Worm (Caenorhabditis elegans) whole organism, late embryonic: ENCODE data around the gene cpg-9.

Experiments
- C08G9.2 ChIP-seq: sonication (generic microtip); optimal IDR thresholded peaks from 2 replicates; lab custom pipeline; 2016; ENCODE audit warnings: mild to moderate bottlenecking, missing genetic modification characterization, moderate library complexity, missing compliant biosample characterization
- K02D7.2 ChIP-seq: sonication (generic microtip); optimal IDR thresholded peaks from 2 replicates; lab custom pipeline; 2017; ENCODE audit warnings: mild to moderate bottlenecking, missing genetic modification characterization, missing compliant biosample characterization
- ama-1 ChIP-seq: fragments of 150-350 bp; optimal IDR thresholded peaks from 2 replicates; lab custom pipeline; 2014
- ceh-34 ChIP-seq: sonication (generic microtip); optimal IDR thresholded peaks from 2 replicates; lab custom pipeline; 2016; ENCODE audit warnings: mild to moderate bottlenecking, missing genetic modification characterization, missing compliant biosample characterization
- ceh-45 ChIP-seq: fragments of 200-800 bp; sonication (Bioruptor generic); IDR thresholded peaks from 2 replicates; pipeline ENCODE4 v1.3.6; 2022; ENCODE audit warnings: missing genetic modification reagents, missing genetic modification characterization, missing compliant biosample characterization
- dve-1 ChIP-seq: sonication (generic microtip); optimal IDR thresholded peaks from 2 replicates; lab custom pipeline; 2017; ENCODE audit warnings: antibody characterized with exemption, mild to moderate bottlenecking, missing genetic modification characterization, missing compliant biosample characterization
- elt-4 ChIP-seq: sonication (generic microtip); optimal IDR thresholded peaks from 2 replicates; lab custom pipeline; 2016; ENCODE audit warnings: missing genetic modification characterization, missing compliant biosample characterization
- fkh-10 ChIP-seq: fragments of 150-350 bp; optimal IDR thresholded peaks from 2 replicates; lab custom pipeline; 2014; ENCODE audit warnings: missing biosample characterization, missing genetic modification reagents, missing genetic modification characterization
- hlh-8 ChIP-seq: sonication (generic microtip); optimal IDR thresholded peaks from 2 replicates; lab custom pipeline; 2016; ENCODE audit warnings: missing genotype, missing genetic modification characterization, missing compliant biosample characterization
- nfya-1 ChIP-seq: sonication (generic microtip); optimal IDR thresholded peaks from 2 replicates; lab custom pipeline; 2017; ENCODE audit warnings: missing genetic modification characterization, mild to moderate bottlenecking, missing compliant biosample characterization, antibody characterized with exemption, moderate library complexity
- nhr-11 ChIP-seq: fragments of 150-350 bp; optimal IDR thresholded peaks from 2 replicates; lab custom pipeline; 2014; ENCODE audit warnings: missing biosample characterization, missing genetic modification characterization
- nhr-232 ChIP-seq: sonication (generic microtip); optimal IDR thresholded peaks from 2 replicates; lab custom pipeline; 2016; ENCODE audit warnings: missing genetic modification characterization, missing compliant biosample characterization
- pha-4 ChIP-seq: fragments of 150-350 bp; optimal IDR thresholded peaks from 2 replicates; lab custom pipeline; 2018; ENCODE audit warnings: missing biosample characterization, missing genetic modification reagents, missing genetic modification characterization
- ref-2 ChIP-seq: sonication (generic microtip); optimal IDR thresholded peaks from 2 replicates; lab custom pipeline; 2016; ENCODE audit warnings: missing genetic modification characterization, missing compliant biosample characterization

ce11 chrIV:3019438-3019837 lies 50.6 kb downstream of the cpg-9 start, which contains the start of gene lin-22:
- TF ChIP-seq hlh-8 (tag; lab: Kevin White, UChicago) (no peak), ama-1 (lab: Kevin White, UChicago) (no peak), elt-4 (tag; lab: Kevin White, UChicago) (no peak), nhr-11 (tag; lab: Kevin White, UChicago) (no peak), C08G9.2 (no peak), pha-4 (tag; lab: Kevin White, UChicago) (no peak), dve-1 (tag; lab: Kevin White, UChicago) (no peak), ref-2 (no peak), nfya-1 (tag; lab: Kevin White, UChicago) (no peak), ceh-45 (GFP tag; lab: Robert Waterston, UW) (no peak), fkh-10 (GFP tag; lab: Kevin White, UChicago) (no peak), nhr-232 (tag; lab: Kevin White, UChicago) (no peak), ceh-34 (tag; lab: Kevin White, UChicago) (no peak), K02D7.2 (tag; lab: Kevin White, UChicago) (no peak)
